Fruit fly (Drosophila melanogaster): ENCODE results near the gene Cpr78Cc.
A peak's percentile ranks its signal among the peaks of the same experiment; 100 is the strongest.

Gene Cpr78Cc

dm6 chr3L:21334999-21335631 lies 34.7 kb downstream of the Cpr78Cc start, which contains the start of gene Tsr1 (continued):
- no peak for TF ChIP-seq CG17385 (GFP tag; optimal IDR thresholded peaks at IDR 0.05)
- no peak for TF ChIP-seq Sry-β (GFP tag; optimal IDR thresholded peaks at IDR 0.05)
- TF ChIP-seq sqz (GFP tag; optimal IDR thresholded peaks at IDR 0.05), result no peak
- no peak for TF ChIP-seq dmrt99B (tag; optimal IDR thresholded peaks at IDR 0.05)
- no peak for TF ChIP-seq CG7357 (GFP tag; IDR thresholded peaks at IDR 0.05)
- no peak for TF ChIP-seq lmd (GFP tag; IDR thresholded peaks at IDR 0.05)
- no peak for TF ChIP-seq row (GFP tag; IDR thresholded peaks at IDR 0.05)
- no peak for TF ChIP-seq gsb-n (tag; optimal IDR thresholded peaks at IDR 0.05)
- peak; percentile 82 for TF ChIP-seq BEAF-32 (GFP tag; optimal IDR thresholded peaks at IDR 0.05)
- peak; percentile 69 for TF ChIP-seq pzg (GFP tag; optimal IDR thresholded peaks at IDR 0.05)
- no peak for TF ChIP-seq bab2 (GFP tag; optimal IDR thresholded peaks at IDR 0.05)
- TF ChIP-seq Sin3A (optimal IDR thresholded peaks at IDR 0.05), result peak; percentile 24
- TF ChIP-seq knrl (GFP tag; IDR thresholded peaks at IDR 0.05; ENCODE audit: partially characterized antibody), result peak; percentile 76; the same call in 2 of the 3 replicates
- TF ChIP-seq amos (GFP tag; IDR thresholded peaks at IDR 0.05; ENCODE audit: partially characterized antibody), result peak; percentile 93
- TF ChIP-seq CG17912 (GFP tag; optimal IDR thresholded peaks at IDR 0.05), result no peak
- TF ChIP-seq CG42726 (GFP tag; IDR thresholded peaks at IDR 0.05; ENCODE audit: partially characterized antibody), result peak; percentile 83
- TF ChIP-seq hbn (GFP tag; IDR thresholded peaks at IDR 0.05; ENCODE audit: partially characterized antibody), result peak; percentile 83
- TF ChIP-seq ato (GFP tag; IDR thresholded peaks at IDR 0.05; ENCODE audit: partially characterized antibody), result peak; percentile 83; the same call in 1 of the 2 replicates
- no peak for TF ChIP-seq CG3838 (GFP tag; optimal IDR thresholded peaks at IDR 0.05)
- no peak for TF ChIP-seq zfh2 (GFP tag; optimal IDR thresholded peaks at IDR 0.05)
- TF ChIP-seq sens-2 (GFP tag; IDR thresholded peaks at IDR 0.05), result no peak
- TF ChIP-seq ara (GFP tag; IDR thresholded peaks at IDR 0.05), result no peak
- TF ChIP-seq Taf1 (GFP tag; IDR thresholded peaks at IDR 0.05), result no peak
- no peak for TF ChIP-seq Ssrp (tag; optimal IDR thresholded peaks at IDR 0.05)
- TF ChIP-seq ap (GFP tag; IDR thresholded peaks at IDR 0.05), result no peak
- no peak for TF ChIP-seq CG10959 (GFP tag; IDR thresholded peaks at IDR 0.05)
- no peak for TF ChIP-seq Ada2b (GFP tag; IDR thresholded peaks at IDR 0.05)
- TF ChIP-seq ac (GFP tag; optimal IDR thresholded peaks at IDR 0.05), result no peak
- TF ChIP-seq CG6791 (GFP tag; IDR thresholded peaks at IDR 0.05; ENCODE audit: partially characterized antibody), result peak; percentile 82
- peak; percentile 89 for TF ChIP-seq Opbp (GFP tag; IDR thresholded peaks at IDR 0.05; ENCODE audit: partially characterized antibody)
- TF ChIP-seq E2f2 (GFP tag; IDR thresholded peaks at IDR 0.05), result peak; percentile 93
- no peak for TF ChIP-seq Elba2 (GFP tag; optimal IDR thresholded peaks at IDR 0.05)
- TF ChIP-seq Deaf1 (tag; optimal IDR thresholded peaks at IDR 0.05), result no peak
- TF ChIP-seq CG2129 (GFP tag; IDR thresholded peaks at IDR 0.05; ENCODE audit: partially characterized antibody), result peak; percentile 67
- TF ChIP-seq CG31365 (tag; optimal IDR thresholded peaks at IDR 0.05), result no peak
- TF ChIP-seq Dp (GFP tag; optimal IDR thresholded peaks at IDR 0.05), result peak; percentile 88
- TF ChIP-seq Atf6 (GFP tag; IDR thresholded peaks at IDR 0.05), result no peak
- no peak for TF ChIP-seq zen (tag; optimal IDR thresholded peaks at IDR 0.05)
- peak; percentile 67 for TF ChIP-seq tna (GFP tag; IDR thresholded peaks at IDR 0.05; ENCODE audit: partially characterized antibody)
- no peak for TF ChIP-seq CG8359 (GFP tag; optimal IDR thresholded peaks at IDR 0.05; ENCODE audit: borderline replicate concordance)
- TF ChIP-seq CG13296 (GFP tag; optimal IDR thresholded peaks at IDR 0.05), result no peak
- TF ChIP-seq salm (tag; optimal IDR thresholded peaks at IDR 0.05), result no peak
- no peak for TF ChIP-seq Nf-YB (GFP tag; optimal IDR thresholded peaks at IDR 0.05)
- TF ChIP-seq H2.0 (GFP tag; IDR thresholded peaks at IDR 0.05), result no peak
- TF ChIP-seq Usf (GFP tag; optimal IDR thresholded peaks at IDR 0.05), result no peak
- TF ChIP-seq Hr3 (GFP tag; optimal IDR thresholded peaks at IDR 0.05), result no peak
- TF ChIP-seq crp (GFP tag; optimal IDR thresholded peaks at IDR 0.05), result peak in 1 of 2 experiments; percentile 52
- no peak for TF ChIP-seq Hr39 (optimal IDR thresholded peaks at IDR 0.05)
- no peak for TF ChIP-seq CG10267 (tag; optimal IDR thresholded peaks at IDR 0.05)
- TF ChIP-seq sob (GFP tag; IDR thresholded peaks at IDR 0.05), result no peak
